Worm (Caenorhabditis elegans) whole organism, L3 larva: ENCODE results near the gene inx-10.

Source experiments
- R02D3.7 ChIP-seq: fragments of 150-350 bp; optimal IDR thresholded peaks from 2 replicates; lab custom pipeline; 2014; ENCODE audit warnings: missing biosample characterization, missing genetic modification characterization
- aly-2 ChIP-seq: fragments of 150-350 bp; optimal IDR thresholded peaks from 2 replicates; lab custom pipeline; 2014; ENCODE audit warnings: missing biosample characterization, missing genetic modification characterization
- ama-1 ChIP-seq: fragments of 150-350 bp; optimal IDR thresholded peaks from 2 replicates; lab custom pipeline; 2018
- elt-1 ChIP-seq: fragments of 150-350 bp; optimal IDR thresholded peaks from 2 replicates; lab custom pipeline; 2014; ENCODE audit warnings: missing biosample characterization, missing genetic modification characterization
- nfya-1 ChIP-seq: sonication (generic microtip); optimal IDR thresholded peaks from 2 replicates; lab custom pipeline; 2017; ENCODE audit warnings: missing genetic modification characterization, mild to moderate bottlenecking, missing compliant biosample characterization, antibody characterized with exemption, moderate library complexity; ENCODE audit not compliant: insufficient read depth

DNA sequence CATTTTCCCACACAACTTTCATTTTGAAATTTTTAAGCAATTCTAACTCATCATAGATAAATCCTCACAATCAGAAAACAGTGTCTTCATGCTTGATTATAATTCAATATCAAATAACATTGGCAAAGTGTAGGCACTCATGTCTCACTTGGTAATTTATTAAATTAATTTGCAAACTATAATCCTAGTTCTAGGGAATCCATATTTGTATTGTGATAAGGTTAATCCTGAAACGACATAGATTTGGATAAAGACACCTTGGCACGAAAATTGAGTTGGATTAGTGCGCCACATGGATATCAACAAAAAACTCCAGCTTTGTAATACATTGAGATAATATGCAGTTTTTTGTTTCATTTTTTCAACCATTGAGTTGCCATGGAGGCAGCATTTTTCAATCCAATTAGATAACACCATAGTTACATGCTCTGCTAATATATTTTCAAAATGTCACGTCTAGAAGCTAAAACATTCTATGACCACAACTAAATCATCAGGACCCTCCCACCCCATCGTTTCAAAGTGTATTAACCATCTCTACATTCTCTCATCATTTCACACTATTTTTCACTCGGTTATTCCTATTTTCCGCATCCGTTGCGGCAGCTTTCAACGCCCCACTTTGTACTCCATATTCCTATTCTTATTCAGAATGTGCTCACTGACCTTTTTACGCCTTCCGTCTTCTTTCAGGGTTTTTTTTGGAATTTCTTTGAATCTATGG, 23.4 kb downstream of the inx-10 start:
- no peak for TF ChIP-seq ama-1 (lab: Kevin White, UChicago)
- no peak for TF ChIP-seq elt-1 (tag; lab: Kevin White, UChicago)
- no peak for TF ChIP-seq aly-2
- no peak for TF ChIP-seq R02D3.7
- TF ChIP-seq nfya-1 (tag; lab: Kevin White, UChicago), result no peak
